Fruit fly (Drosophila melanogaster): ENCODE data around the gene Svip.

Gene Svip

dm6 chr3L:9339021-9339420 lies 19.8 kb upstream of the Svip start (continued):
- TF ChIP-seq CG3032 (tag; optimal IDR thresholded peaks at IDR 0.05) = no peak
- TF ChIP-seq esn (GFP tag; optimal IDR thresholded peaks at IDR 0.05) = no peak
- TF ChIP-seq OdsH (GFP tag; optimal IDR thresholded peaks at IDR 0.05) = peak; percentile 19
- TF ChIP-seq CG6276 (GFP tag; optimal IDR thresholded peaks at IDR 0.05) = peak; percentile 7
- TF ChIP-seq CG8319 (GFP tag; optimal IDR thresholded peaks at IDR 0.05) = no peak
- TF ChIP-seq net (GFP tag; optimal IDR thresholded peaks at IDR 0.05) = peak; percentile 11
- no peak for TF ChIP-seq CG4318 (GFP tag; optimal IDR thresholded peaks at IDR 0.05)
- TF ChIP-seq CG11294 (GFP tag; IDR thresholded peaks at IDR 0.05) = no peak; the same call in 1 of the 2 replicates

DNA sequence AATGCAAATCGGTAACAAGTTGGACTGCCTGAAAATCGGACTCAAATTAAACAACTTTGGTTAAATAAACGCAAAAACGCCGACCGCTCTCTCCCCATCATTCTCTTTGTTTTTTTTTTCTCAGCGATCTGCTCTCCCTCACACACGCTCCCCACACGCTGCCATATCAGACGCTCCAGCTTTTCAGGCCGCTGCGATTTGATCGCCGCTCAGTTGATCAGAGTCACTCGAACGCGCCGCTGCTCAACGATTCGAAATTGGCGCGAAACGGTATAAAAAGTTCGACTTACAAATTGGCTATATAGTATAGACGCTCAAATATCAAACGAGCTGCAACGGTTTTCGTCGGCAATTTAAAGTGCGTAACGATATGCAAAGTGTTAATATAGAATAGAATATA lies 18.6 kb upstream of the Svip start:
- peak; percentile 78 for TF ChIP-seq svp (GFP tag)
- peak; percentile 51 for TF ChIP-seq CG6854 (GFP tag; optimal IDR thresholded peaks at IDR 0.05)
- no peak for TF ChIP-seq CG32006 (GFP tag; optimal IDR thresholded peaks at IDR 0.05)
- TF ChIP-seq eg (GFP tag; IDR thresholded peaks at IDR 0.05) = peak; percentile 37; the same call in 1 of the 3 replicates
- peak; percentile 28 for TF ChIP-seq Sox102F (GFP tag; optimal IDR thresholded peaks at IDR 0.05)
- peak; percentile 60 for TF ChIP-seq Eip78C (GFP tag)
- peak; percentile 0 for TF ChIP-seq achi (GFP tag; optimal IDR thresholded peaks at IDR 0.05)
- peak; percentile 9 for TF ChIP-seq CG9139 (GFP tag; optimal IDR thresholded peaks at IDR 0.05)
- TF ChIP-seq CG6163 (GFP tag; IDR thresholded peaks at IDR 0.05) = peak; percentile 61; the same call in 2 of the 3 replicates
- TF ChIP-seq spab (GFP tag; optimal IDR thresholded peaks at IDR 0.05) = no peak
- no peak for TF ChIP-seq CG8119 (GFP tag; IDR thresholded peaks at IDR 0.05)
- TF ChIP-seq Met (GFP tag; optimal IDR thresholded peaks at IDR 0.05) = no peak
- peak; percentile 6 for TF ChIP-seq CG6276 (GFP tag; optimal IDR thresholded peaks at IDR 0.05)

DNA sequence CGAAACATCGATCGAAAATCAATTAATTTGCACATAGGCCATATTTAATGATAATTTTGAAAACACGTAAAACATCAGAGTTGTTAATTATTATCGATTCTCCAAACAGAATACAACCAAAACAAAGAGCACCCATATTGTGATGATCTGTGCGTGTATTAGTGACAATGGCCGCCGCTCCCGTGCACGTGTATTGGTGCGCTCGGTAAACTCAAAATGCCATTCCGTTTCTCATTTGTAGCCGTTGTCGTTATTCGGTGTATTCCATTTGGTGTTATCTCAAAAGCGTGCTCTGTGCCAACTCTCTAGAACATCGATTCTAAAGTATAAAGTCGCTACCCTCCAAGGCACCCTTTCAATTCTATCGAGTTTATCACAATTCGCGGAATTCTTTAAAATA lies 18.0 kb upstream of the Svip start:
- no peak for TF ChIP-seq CG31627 (GFP tag; optimal IDR thresholded peaks at IDR 0.05)
- TF ChIP-seq CG9139 (GFP tag; optimal IDR thresholded peaks at IDR 0.05) = no peak
- no peak for TF ChIP-seq Ets21C (GFP tag; optimal IDR thresholded peaks at IDR 0.05)
- TF ChIP-seq Hr38 (GFP tag; optimal IDR thresholded peaks at IDR 0.05) = no peak
- no peak for TF ChIP-seq Eip75B (GFP tag; optimal IDR thresholded peaks at IDR 0.05)
- TF ChIP-seq achi (GFP tag; optimal IDR thresholded peaks at IDR 0.05) = no peak
- no peak for TF ChIP-seq pdm3 (GFP tag; optimal IDR thresholded peaks at IDR 0.05)
- no peak for TF ChIP-seq topi (GFP tag; optimal IDR thresholded peaks at IDR 0.05)
- no peak for TF ChIP-seq CG8632 (GFP tag; optimal IDR thresholded peaks at IDR 0.05)
- no peak for TF ChIP-seq Sox15 (GFP tag; optimal IDR thresholded peaks at IDR 0.05)
- no peak for TF ChIP-seq net (GFP tag; optimal IDR thresholded peaks at IDR 0.05)
- peak; percentile 34 for TF ChIP-seq fkh (GFP tag; optimal IDR thresholded peaks at IDR 0.05)
- no peak for TF ChIP-seq vri (GFP tag; optimal IDR thresholded peaks at IDR 0.05)
- TF ChIP-seq Smox (GFP tag; optimal IDR thresholded peaks at IDR 0.05) = no peak
- peak; percentile 21 for TF ChIP-seq svp (GFP tag)
- TF ChIP-seq CG10669 (GFP tag; optimal IDR thresholded peaks at IDR 0.05) = no peak
- no peak for TF ChIP-seq eg (GFP tag; IDR thresholded peaks at IDR 0.05)
- TF ChIP-seq CG6854 (GFP tag; optimal IDR thresholded peaks at IDR 0.05) = no peak
- no peak for TF ChIP-seq fd85E (GFP tag; optimal IDR thresholded peaks at IDR 0.05)
- no peak for TF ChIP-seq CG11762 (GFP tag; optimal IDR thresholded peaks at IDR 0.05; ENCODE audit: insufficient read depth)
- peak; percentile 22 for TF ChIP-seq Sox14 (GFP tag; optimal IDR thresholded peaks at IDR 0.05)
- TF ChIP-seq Met (GFP tag; optimal IDR thresholded peaks at IDR 0.05) = no peak
- no peak for TF ChIP-seq CG6808 (GFP tag; optimal IDR thresholded peaks at IDR 0.05)
- TF ChIP-seq dac (GFP tag; optimal IDR thresholded peaks at IDR 0.05) = no peak
- TF ChIP-seq CG11902 (GFP tag; optimal IDR thresholded peaks at IDR 0.05) = no peak
- no peak for TF ChIP-seq CG10631 (GFP tag; optimal IDR thresholded peaks at IDR 0.05)
- no peak for TF ChIP-seq CG3032 (tag; optimal IDR thresholded peaks at IDR 0.05)

Data from whole organism, prepupa.